Fruit fly (Drosophila melanogaster) whole organism, wandering third instar larva: Measurements from ENCODE around the gene CG3630.

Experiments used
- CG32264 ChIP-seq: fragments of 200-800 bp; sonication (Bioruptor generic); optimal IDR thresholded peaks from 2 replicates; lab custom pipeline; 2016; ENCODE audit warnings: missing biosample characterization, missing genetic modification characterization
- CrebA ChIP-seq: fragments of 200-800 bp; sonication (Bioruptor generic); optimal IDR thresholded peaks from 2 replicates; lab custom pipeline; 2016; ENCODE audit warnings: missing biosample characterization, mild to moderate bottlenecking, missing genetic modification characterization, borderline replicate concordance
- Dfd ChIP-seq: fragments of >200 bp; optimal IDR thresholded peaks from 2 replicates; lab custom pipeline; 2017; ENCODE audit warnings: missing biosample characterization, missing genetic modification characterization
- Dif ChIP-seq: fragments of 200-275, 200-300 bp; sonication (Bioruptor generic); optimal IDR thresholded peaks from 2 replicates; lab custom pipeline; 2018; ENCODE audit warnings: missing biosample characterization, missing genetic modification characterization; ENCODE audit not compliant: partially characterized antibody
- GATAd ChIP-seq: sonication (Bioruptor generic); optimal IDR thresholded peaks from 2 replicates; lab custom pipeline; 2016; ENCODE audit warnings: missing biosample characterization, missing genetic modification characterization
- Hr83 ChIP-seq: fragments of 200-300 bp; sonication (Bioruptor generic); optimal IDR thresholded peaks from 2 replicates; lab custom pipeline; 2016; ENCODE audit warnings: missing biosample characterization, mild to moderate bottlenecking, missing genetic modification characterization, moderate library complexity; ENCODE audit not compliant: poor library complexity, severe bottlenecking
- Jra ChIP-seq: sonication (Bioruptor generic); optimal IDR thresholded peaks from 2 replicates; lab custom pipeline; 2016; ENCODE audit warnings: missing biosample characterization, missing genetic modification characterization
- Mio ChIP-seq: sonication (Bioruptor generic); optimal IDR thresholded peaks from 2 replicates; lab custom pipeline; 2016; ENCODE audit warnings: missing biosample characterization, missing genetic modification characterization
- Myc ChIP-seq: fragments of >200 bp; optimal IDR thresholded peaks from 2 replicates; lab custom pipeline; 2017
- N ChIP-seq: fragments of >200 bp; optimal IDR thresholded peaks from 2 replicates; lab custom pipeline; 2018; ENCODE audit warnings: missing biosample characterization, missing external identifiers, missing genetic modification characterization
- OdsH ChIP-seq: fragments of 200-800 bp; sonication (Bioruptor generic); optimal IDR thresholded peaks from 2 replicates; lab custom pipeline; 2016; ENCODE audit warnings: missing biosample characterization, mild to moderate bottlenecking, missing genetic modification characterization
- Rel ChIP-seq, 2 experiments: fragments of 200-800 bp; sonication (Bioruptor generic) in 1 of 2; optimal IDR thresholded peaks; 2 replicates in 1 of 2; 3 replicates in 1 of 2; lab custom pipeline; 2016 to 2019; ENCODE audit warnings: mild to moderate bottlenecking in 2 of 2, missing biosample characterization in 2 of 2, missing genetic modification characterization in 2 of 2, moderate library complexity in 1 of 2
- Sp1 ChIP-seq: fragments of 200-800 bp; sonication (Bioruptor generic); optimal IDR thresholded peaks from 3 replicates; lab custom pipeline; 2019; ENCODE audit warnings: missing biosample characterization, mild to moderate bottlenecking, missing genetic modification characterization, moderate library complexity
- br ChIP-seq: fragments of 200-800 bp; sonication (Bioruptor generic); optimal IDR thresholded peaks from 2 replicates; lab custom pipeline; 2016; ENCODE audit warnings: missing biosample characterization, missing genetic modification characterization
- dl ChIP-seq, 2 experiments: fragments of 175-275, 200-275 bp in 1 of 2; fragments of 200-275 bp in 1 of 2; sonication (Bioruptor generic); optimal IDR thresholded peaks; lab custom pipeline; 2018; ENCODE audit warnings: mild to moderate bottlenecking in 2 of 2, missing biosample characterization in 2 of 2, missing genetic modification characterization in 2 of 2, moderate library complexity in 2 of 2; ENCODE audit not compliant: partially characterized antibody in 2 of 2, insufficient read depth in 1 of 2
- dmrt93B ChIP-seq: fragments of 200-800 bp; sonication (Bioruptor generic); optimal IDR thresholded peaks from 2 replicates; lab custom pipeline; 2018; ENCODE audit warnings: missing biosample characterization, mild to moderate bottlenecking, missing genetic modification characterization
- dsf ChIP-seq: sonication (Bioruptor generic); optimal IDR thresholded peaks from 2 replicates; lab custom pipeline; 2016; ENCODE audit warnings: missing biosample characterization, missing genetic modification characterization, borderline replicate concordance
- ey ChIP-seq: fragments of 200-800 bp; sonication (Bioruptor generic); optimal IDR thresholded peaks from 2 replicates; lab custom pipeline; 2016; ENCODE audit warnings: missing biosample characterization, missing genetic modification characterization
- fru ChIP-seq: fragments of 200-800 bp; sonication (Bioruptor generic); optimal IDR thresholded peaks from 3 replicates; lab custom pipeline; 2016; ENCODE audit warnings: missing biosample characterization, mild to moderate bottlenecking, missing genetic modification characterization
- h ChIP-seq: fragments of 200-800 bp; sonication (Bioruptor generic); optimal IDR thresholded peaks from 3 replicates; lab custom pipeline; 2016; ENCODE audit warnings: missing biosample characterization, mild to moderate bottlenecking, missing genetic modification characterization
- jim ChIP-seq: fragments of 175-275, 200-325 bp; sonication (Bioruptor generic); optimal IDR thresholded peaks from 2 replicates; lab custom pipeline; 2016; ENCODE audit warnings: missing biosample characterization, mild to moderate bottlenecking, missing genetic modification characterization
- lola ChIP-seq: fragments of >200 bp; optimal IDR thresholded peaks from 2 replicates; lab custom pipeline; 2017; ENCODE audit warnings: missing biosample characterization, missing genetic modification characterization
- pan ChIP-seq: fragments of >200 bp; optimal IDR thresholded peaks from 2 replicates; lab custom pipeline; 2017
- rgr ChIP-seq: fragments of 200-800 bp; sonication (Bioruptor generic); optimal IDR thresholded peaks from 3 replicates; lab custom pipeline; 2016; ENCODE audit warnings: missing biosample characterization, mild to moderate bottlenecking, missing genetic modification characterization
- sage ChIP-seq: fragments of 200-800 bp; sonication (Bioruptor generic); optimal IDR thresholded peaks from 2 replicates; lab custom pipeline; 2016; ENCODE audit warnings: missing biosample characterization, mild to moderate bottlenecking, missing genetic modification characterization
- sv ChIP-seq: fragments of 200-800 bp; sonication (Bioruptor generic); optimal IDR thresholded peaks from 3 replicates; lab custom pipeline; 2016; ENCODE audit warnings: missing biosample characterization, missing genetic modification characterization
- tai ChIP-seq: sonication (Bioruptor generic); optimal IDR thresholded peaks from 2 replicates; lab custom pipeline; 2016; ENCODE audit warnings: missing biosample characterization, missing genetic modification characterization
- usp ChIP-seq: fragments of >200 bp; optimal IDR thresholded peaks from 2 replicates; lab custom pipeline; 2017; ENCODE audit warnings: missing biosample characterization, missing genetic modification characterization
- woc ChIP-seq: sonication (Bioruptor generic); optimal IDR thresholded peaks from 2 replicates; lab custom pipeline; 2016; ENCODE audit warnings: missing biosample characterization, mild to moderate bottlenecking, missing genetic modification characterization

Gene CG3630

dm6 chrX:2172420-2172827, 10.4 kb downstream of the CG3630 start, which contains the start of gene ND-B14.5A:
TSS of gene ND-B14.5A (plus strand) at chrX:2172526.
- TF ChIP-seq Rel (GFP tag; optimal IDR thresholded peaks at IDR 0.05; lab: Kevin White, UChicago) (no peak), Rel (tag; optimal IDR thresholded peaks at IDR 0.05; lab: Kevin White, UChicago) (no peak), Hr83 (GFP tag; lab: Kevin White, UChicago) (no peak), CrebA (no peak), Dfd (GFP tag; lab: Kevin White, UChicago) (no peak), woc (no peak), sv (GFP tag; lab: Kevin White, UChicago) (no peak), Myc (lab: Kevin White, UChicago) (no peak), sage (GFP tag; lab: Kevin White, UChicago) (no peak), dsf (GFP tag; lab: Kevin White, UChicago) (no peak), dl (GFP tag; optimal IDR thresholded peaks at IDR 0.05; lab: Kevin White, UChicago; ENCODE audit: insufficient read depth in 1 of 2, partially characterized antibody in 2 of 2) (no peak)
- TF ChIP-seq, all 38 proteins: peak for 0

- TF ChIP-seq rgr (GFP tag; lab: Kevin White, UChicago) (no peak), Dif (no peak), Jra (no peak), GATAd (GFP tag; lab: Kevin White, UChicago) (no peak), woc (no peak), CG32264 (no peak), Myc (lab: Kevin White, UChicago) (no peak), br (GFP tag; lab: Kevin White, UChicago) (no peak), N (GFP tag; lab: Kevin White, UChicago) (no peak), ey (GFP tag; lab: Kevin White, UChicago) (no peak), usp (GFP tag; lab: Kevin White, UChicago) (no peak)
Measured at dm6 chrX:2175265-2175795, 13.3 kb downstream of the CG3630 start, which contains the start of gene Cyp4d14. TSS of gene Cyp4d14 (minus strand) at chrX:2175315.

- TF ChIP-seq Sp1 (GFP tag; lab: Kevin White, UChicago) (no peak), Jra (no peak), CG32264 (no peak), jim (GFP tag; lab: Kevin White, UChicago) (no peak), pan (lab: Kevin White, UChicago) (no peak)
Measured at dm6 chrX:2175956-2176469, 14.0 kb downstream of the CG3630 start, which contains the start of gene Cyp4d2. TSS of gene Cyp4d2 (plus strand) at chrX:2176006.

- no peak for TF ChIP-seq fru (GFP tag; lab: Kevin White, UChicago)
- TF ChIP-seq ey (GFP tag; lab: Kevin White, UChicago) = no peak
- no peak for TF ChIP-seq dmrt93B (GFP tag; lab: Kevin White, UChicago)
- TF ChIP-seq lola (GFP tag; lab: Kevin White, UChicago) = no peak
- no peak for TF ChIP-seq tai (GFP tag; lab: Kevin White, UChicago)
- TF ChIP-seq CrebA = no peak
- TF ChIP-seq OdsH = no peak
- no peak for TF ChIP-seq usp (GFP tag; lab: Kevin White, UChicago)
- no peak for TF ChIP-seq jim (GFP tag; lab: Kevin White, UChicago)
- no peak for TF ChIP-seq dsf (GFP tag; lab: Kevin White, UChicago)
- TF ChIP-seq rgr (GFP tag; lab: Kevin White, UChicago) = no peak
- TF ChIP-seq Dif = no peak
- no peak for TF ChIP-seq GATAd (GFP tag; lab: Kevin White, UChicago)
- no peak for TF ChIP-seq h (GFP tag; lab: Kevin White, UChicago)
- TF ChIP-seq, all 38 proteins: peak for 0
Measured at dm6 chrX:2178802-2179201, 16.8 kb downstream of the CG3630 start, which contains the start of gene Cyp4ae1. TSS of gene Cyp4ae1 (plus strand) at chrX:2179007.

- TF ChIP-seq Myc (lab: Kevin White, UChicago) (peak; percentile 71), fru (GFP tag; lab: Kevin White, UChicago) (no peak), tai (GFP tag; lab: Kevin White, UChicago) (no peak), Rel (GFP tag; optimal IDR thresholded peaks at IDR 0.05; lab: Kevin White, UChicago) (no peak), Rel (tag; optimal IDR thresholded peaks at IDR 0.05; lab: Kevin White, UChicago) (peak; percentile 20), Mio (GFP tag; lab: Kevin White, UChicago) (no peak), h (GFP tag; lab: Kevin White, UChicago) (no peak), Dif (no peak)
Measured at dm6 chrX:2180750-2181261, 18.8 kb downstream of the CG3630 start, which contains the start of gene pn. TSS of gene pn (plus strand) at chrX:2181211.
